Worm (Caenorhabditis elegans) whole organism, dauer: ENCODE results near the gene C01B9.1.

ENCODE experiments used
- unc-62 ChIP-seq: sonication (generic microtip); optimal IDR thresholded peaks from 2 replicates; lab custom pipeline; 2017; ENCODE audit warnings: missing biosample characterization, missing genetic modification reagents, missing genetic modification characterization

Gene C01B9.1

ce11 chrII:13771335-13771734 is at the start of gene C01B9.1:
Gene C01B9.1, plus strand, starts transcription at chrII:13771575.
- TF ChIP-seq unc-62 (GFP tag; lab: Kevin White, UChicago) = no peak

ce11 chrII:13722763-13723162 is 48.6 kb upstream of the C01B9.1 start, which contains the start of gene Y54G9A.5:
Gene Y54G9A.5, plus strand, starts transcription at chrII:13723007.
- TF ChIP-seq unc-62 (GFP tag; lab: Kevin White, UChicago) = no peak

DNA sequence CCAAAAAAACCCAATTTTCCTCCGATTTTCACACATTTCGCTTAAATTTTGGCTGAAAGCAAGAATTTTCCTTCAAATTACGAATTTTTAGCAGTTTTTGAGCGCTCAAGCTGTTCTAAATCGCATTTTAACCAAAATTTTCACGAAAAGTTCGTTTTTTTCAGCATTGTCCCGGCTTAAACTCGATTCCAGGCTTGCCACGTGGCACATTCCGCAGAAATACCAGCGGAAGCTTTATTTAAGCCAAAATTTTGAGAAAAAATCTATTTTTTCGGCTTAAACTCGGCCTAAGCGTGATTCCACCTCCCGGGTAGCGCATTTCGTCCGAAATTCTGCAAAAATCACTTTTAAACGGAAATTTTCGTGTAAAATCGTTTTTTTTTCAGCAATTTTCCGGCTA is 47.6 kb upstream of the C01B9.1 start:
- no peak for TF ChIP-seq unc-62 (GFP tag; lab: Kevin White, UChicago)

- no peak for TF ChIP-seq unc-62 (GFP tag; lab: Kevin White, UChicago)
Measured at ce11 chrII:13725793-13726192, 45.6 kb upstream of the C01B9.1 start, which contains the start of the genes Y54G9A.7 and bub-3. Gene Y54G9A.7, minus strand, starts transcription at chrII:13725799. Gene bub-3, plus strand, starts transcription at chrII:13726062.

- no peak for TF ChIP-seq unc-62 (GFP tag; lab: Kevin White, UChicago)
Measured at ce11 chrII:13729416-13729815, 42.0 kb upstream of the C01B9.1 start, which contains the start of gene Y54G9A.9. Gene Y54G9A.9, plus strand, starts transcription at chrII:13729716.

DNA sequence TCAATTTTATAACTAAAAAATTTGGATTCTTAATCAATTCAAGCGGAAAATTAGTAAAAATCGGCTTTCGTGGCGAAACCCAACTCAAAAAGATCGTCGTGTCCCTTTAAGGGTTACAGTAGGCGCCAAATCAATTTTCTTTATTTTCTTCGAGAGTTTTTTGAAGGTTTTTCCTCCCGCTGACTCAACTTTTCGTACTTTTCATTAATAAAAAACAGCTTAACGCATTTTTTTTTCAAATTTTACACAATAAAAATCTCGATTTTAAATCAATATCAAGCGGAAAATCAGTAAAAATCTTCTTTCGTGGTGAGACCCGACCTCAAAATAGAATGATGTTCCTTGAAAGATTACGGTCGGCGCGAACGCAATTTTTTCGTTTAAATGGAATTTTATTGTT is 39.2 kb upstream of the C01B9.1 start:
- no peak for TF ChIP-seq unc-62 (GFP tag; lab: Kevin White, UChicago)

ce11 chrII:13732577-13732976 is 38.8 kb upstream of the C01B9.1 start:
- TF ChIP-seq unc-62 (GFP tag; lab: Kevin White, UChicago) = no peak

- no peak for TF ChIP-seq unc-62 (GFP tag; lab: Kevin White, UChicago)
Measured at ce11 chrII:13736089-13736488, 35.3 kb upstream of the C01B9.1 start, which contains the start of gene R06B9.5. Gene R06B9.5, plus strand, starts transcription at chrII:13736320.

DNA sequence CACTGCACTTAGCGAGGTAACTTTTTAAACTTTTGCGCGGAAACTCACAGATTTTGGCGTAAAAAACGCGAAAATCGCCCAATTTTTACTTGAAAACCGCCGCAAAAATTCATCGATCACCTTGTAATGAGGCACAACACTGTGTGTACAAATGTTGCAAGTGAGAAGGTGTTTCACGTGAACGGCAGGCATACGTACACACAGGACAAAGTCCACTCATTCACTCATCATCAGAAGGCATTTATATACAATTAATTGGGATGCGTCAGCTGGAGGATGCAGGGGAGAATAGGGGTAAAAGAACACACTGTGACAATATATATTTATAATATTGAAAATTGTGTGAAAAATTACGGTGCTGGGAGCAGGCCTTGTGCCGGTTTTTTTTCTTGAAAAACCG is 34.5 kb upstream of the C01B9.1 start:
- no peak for TF ChIP-seq unc-62 (GFP tag; lab: Kevin White, UChicago)

- TF ChIP-seq unc-62 (GFP tag; lab: Kevin White, UChicago) = no peak
Measured at ce11 chrII:13737751-13738525, 33.4 kb upstream of the C01B9.1 start.

ce11 chrII:13739423-13739822 is 32.0 kb upstream of the C01B9.1 start:
- no peak for TF ChIP-seq unc-62 (GFP tag; lab: Kevin White, UChicago)

DNA sequence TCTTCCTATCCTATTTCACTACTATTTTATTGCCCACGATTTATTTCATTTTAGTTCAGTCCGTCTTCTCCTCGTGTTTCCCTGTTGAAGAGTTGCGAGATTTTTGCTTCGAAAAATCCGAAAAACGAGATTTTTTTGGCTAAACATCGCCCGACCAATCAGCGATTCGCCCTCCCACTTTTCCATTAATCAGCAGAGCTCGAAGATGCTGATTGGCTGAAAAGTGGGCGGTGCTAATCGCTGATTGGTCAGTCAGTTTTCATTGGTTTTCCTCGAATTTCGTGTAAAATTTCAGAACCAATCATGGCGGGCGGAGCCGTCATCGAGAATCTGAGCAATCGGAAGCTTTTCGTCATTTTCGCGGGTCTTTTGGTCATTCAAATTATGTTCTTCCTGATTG is 29.9 kb upstream of the C01B9.1 start, which contains the start of gene mig-14:
mig-14 (plus strand) TSS at position 290 of the 400 bp plus-strand sequence.
- TF ChIP-seq unc-62 (GFP tag; lab: Kevin White, UChicago) = no peak

DNA sequence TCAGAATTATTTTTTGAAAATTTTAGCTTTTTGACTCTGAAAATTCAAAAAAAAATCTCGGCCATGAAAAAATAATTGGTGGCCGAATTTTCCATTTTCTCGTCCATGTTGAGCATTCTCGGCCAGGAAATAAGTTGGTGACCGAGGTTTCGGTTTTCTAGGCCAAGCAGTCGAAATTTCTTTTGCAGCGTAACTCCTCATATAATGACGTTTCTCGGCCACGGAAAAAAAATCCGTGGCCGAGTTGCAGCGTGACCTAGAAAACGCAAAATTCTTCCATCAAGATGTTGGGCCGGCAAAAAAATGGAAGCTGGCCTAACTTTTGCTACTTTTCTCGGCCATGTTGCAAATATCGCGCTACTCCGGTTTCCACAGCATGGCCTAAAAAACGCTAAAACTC is 21.2 kb upstream of the C01B9.1 start:
- TF ChIP-seq unc-62 (GFP tag; lab: Kevin White, UChicago) = no peak

DNA sequence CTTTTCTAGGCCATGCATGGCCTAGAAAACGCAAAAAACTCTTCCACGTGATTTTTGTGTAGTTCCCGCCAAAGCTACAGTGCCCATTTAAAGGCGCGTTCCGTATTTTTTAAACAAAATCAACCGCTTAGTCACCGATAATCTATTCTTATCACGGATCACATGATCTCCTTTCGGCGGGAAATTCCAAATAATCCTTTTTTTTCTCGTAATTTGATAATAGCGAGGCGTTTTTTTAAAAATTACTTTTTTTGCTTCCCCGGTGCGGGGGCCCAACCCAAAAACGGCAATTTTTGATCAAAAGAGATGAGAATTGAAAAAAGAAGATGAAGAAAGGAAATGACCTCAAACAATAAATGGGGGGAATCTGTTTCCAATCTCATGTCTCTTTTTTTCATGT is 20.3 kb upstream of the C01B9.1 start:
- TF ChIP-seq unc-62 (GFP tag; lab: Kevin White, UChicago) = no peak

ce11 chrII:13752016-13752415 is 19.4 kb upstream of the C01B9.1 start, which contains the start of gene arrd-14:
Gene arrd-14, plus strand, starts transcription at chrII:13752316.
- TF ChIP-seq unc-62 (GFP tag; lab: Kevin White, UChicago) = no peak

DNA sequence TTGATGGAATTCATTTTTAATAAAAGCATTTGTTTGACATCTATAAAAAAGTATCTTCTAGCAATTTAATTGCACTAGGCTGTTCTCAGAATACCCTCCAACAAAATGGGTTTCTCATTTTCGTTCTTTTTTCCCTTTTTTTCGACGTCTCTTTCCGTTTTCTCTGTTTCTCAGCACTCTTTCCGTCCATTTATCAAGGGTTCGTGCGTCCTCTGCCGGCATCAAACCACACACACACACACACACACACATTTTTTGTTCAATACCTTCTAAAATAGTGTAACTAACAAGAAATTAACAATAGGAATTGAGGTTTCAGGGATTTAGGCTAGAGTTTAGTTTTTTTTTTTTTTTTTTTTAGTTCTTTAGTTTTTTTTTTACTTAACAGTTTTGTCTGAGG is 15.1 kb upstream of the C01B9.1 start:
- TF ChIP-seq unc-62 (GFP tag; lab: Kevin White, UChicago) = no peak

- no peak for TF ChIP-seq unc-62 (GFP tag; lab: Kevin White, UChicago)
Measured at ce11 chrII:13758108-13758507, 13.3 kb upstream of the C01B9.1 start, which contains the start of gene arrd-13. Gene arrd-13, plus strand, starts transcription at chrII:13758408.
